Fruit fly (Drosophila melanogaster): ENCODE data around the gene CG4887.

The CG4887 gene

DNA sequence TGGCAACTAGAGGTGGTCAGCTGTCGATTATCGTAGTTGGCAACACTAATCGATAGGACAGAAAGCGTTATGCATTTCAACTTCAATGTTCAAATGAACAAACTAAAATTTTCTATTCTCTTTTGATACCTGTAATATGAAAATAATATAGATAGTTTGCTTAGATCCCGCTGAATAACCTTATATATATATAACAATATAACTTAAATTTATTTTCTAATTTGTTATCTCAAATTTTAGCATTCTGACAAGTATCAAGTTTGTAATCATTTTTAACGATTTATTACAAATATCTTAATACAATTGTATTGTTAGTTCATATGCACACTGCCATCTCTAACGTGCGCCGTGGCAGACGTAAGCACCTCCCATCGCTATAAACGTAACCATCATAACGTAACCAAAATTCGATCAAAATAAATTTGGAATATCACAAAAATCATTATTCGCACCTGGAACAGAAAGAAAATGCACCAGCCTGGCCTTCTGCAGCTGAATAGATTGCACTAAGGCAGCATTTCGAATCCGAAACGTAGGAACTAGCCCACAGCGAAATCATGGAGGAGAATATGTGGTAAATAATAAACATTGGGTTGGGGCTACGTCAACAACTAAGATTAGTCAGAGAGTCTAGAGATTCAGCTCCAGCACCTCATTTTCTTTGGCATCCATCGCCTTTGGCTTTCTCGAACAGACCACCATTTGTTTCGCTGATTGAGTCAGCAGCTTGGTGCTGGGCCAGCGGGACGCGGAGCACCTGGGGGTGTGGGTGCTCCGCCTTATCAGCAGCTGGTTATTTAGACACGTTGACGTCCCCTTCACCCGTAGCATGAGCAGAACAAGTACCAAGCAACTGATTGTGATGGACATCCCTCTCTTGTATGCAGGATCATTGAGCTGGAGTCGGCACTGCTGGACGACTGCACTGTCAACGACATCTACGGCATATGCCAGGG is 43.6 kb upstream of the CG4887 start, which contains the start of the genes Pino and TBC1D23 (continued):
- TF ChIP-seq schlank (tag; optimal IDR thresholded peaks at IDR 0.05), result no peak
- peak; percentile 86 for TF ChIP-seq sens (GFP tag)
- no peak for TF ChIP-seq CG12219 (GFP tag; optimal IDR thresholded peaks at IDR 0.05)
- TF ChIP-seq Bgb (GFP tag; IDR thresholded peaks at IDR 0.05; ENCODE audit: partially characterized antibody), result peak; percentile 46
- TF ChIP-seq Dfd (GFP tag; optimal IDR thresholded peaks at IDR 0.05), result no peak
- peak; percentile 71; the same call in 1 of the 2 replicates for TF ChIP-seq ranshi (GFP tag; IDR thresholded peaks at IDR 0.05)
- TF ChIP-seq HLH4C (GFP tag; IDR thresholded peaks at IDR 0.05; ENCODE audit: partially characterized antibody), result peak; percentile 41; the same call in 1 of the 3 replicates
- TF ChIP-seq CG3847 (GFP tag; IDR thresholded peaks at IDR 0.05), result peak; percentile 65
- TF ChIP-seq Hr39 (optimal IDR thresholded peaks at IDR 0.05), result no peak
- peak; percentile 25 for TF ChIP-seq D19B (GFP tag; optimal IDR thresholded peaks at IDR 0.05)
- no peak for TF ChIP-seq pros (GFP tag; optimal IDR thresholded peaks at IDR 0.05)
- TF ChIP-seq CG43689 (GFP tag; IDR thresholded peaks at IDR 0.05), result no peak
- TF ChIP-seq Scr (GFP tag; IDR thresholded peaks at IDR 0.05; ENCODE audit: partially characterized antibody), result peak; percentile 80
- peak; percentile 14 for TF ChIP-seq CG8944 (GFP tag; optimal IDR thresholded peaks at IDR 0.05)
- TF ChIP-seq CG6683 (GFP tag; optimal IDR thresholded peaks at IDR 0.05), result no peak
- TF ChIP-seq dm (GFP tag; optimal IDR thresholded peaks at IDR 0.05), result no peak
- TF ChIP-seq CG1832 (GFP tag; optimal IDR thresholded peaks at IDR 0.05), result no peak
- peak; percentile 75 for TF ChIP-seq CG13775 (GFP tag; optimal IDR thresholded peaks at IDR 0.05)
- TF ChIP-seq CG6813 (GFP tag; optimal IDR thresholded peaks at IDR 0.05), result no peak
- peak; percentile 35 for TF ChIP-seq Usf (GFP tag; optimal IDR thresholded peaks at IDR 0.05)
- TF ChIP-seq CG30403 (GFP tag; optimal IDR thresholded peaks at IDR 0.05), result peak; percentile 86
- TF ChIP-seq Mad (GFP tag; optimal IDR thresholded peaks at IDR 0.05), result peak; percentile 31
- TF ChIP-seq CG14050 (GFP tag; IDR thresholded peaks at IDR 0.05), result no peak
- TF ChIP-seq Rfx (GFP tag; IDR thresholded peaks at IDR 0.05), result peak; percentile 85
- TF ChIP-seq ato (GFP tag; IDR thresholded peaks at IDR 0.05; ENCODE audit: partially characterized antibody), result no peak
- TF ChIP-seq jing (GFP tag; optimal IDR thresholded peaks at IDR 0.05), result no peak
- TF ChIP-seq CG15269 (tag; optimal IDR thresholded peaks at IDR 0.05), result peak; percentile 79
- TF ChIP-seq CG9437 (GFP tag; optimal IDR thresholded peaks at IDR 0.05), result peak; percentile 100
- peak; percentile 49 for TF ChIP-seq CG12299 (tag; optimal IDR thresholded peaks at IDR 0.05)
- peak; percentile 79 for TF ChIP-seq CG15514 (GFP tag; optimal IDR thresholded peaks at IDR 0.05)
- peak; percentile 30 for TF ChIP-seq CG1647 (GFP tag; optimal IDR thresholded peaks at IDR 0.05)
- TF ChIP-seq disco-r (GFP tag; optimal IDR thresholded peaks at IDR 0.05), result no peak
- no peak for TF ChIP-seq Bteb2 (GFP tag; optimal IDR thresholded peaks at IDR 0.05)
- peak; percentile 26 for TF ChIP-seq cato (GFP tag; optimal IDR thresholded peaks at IDR 0.05; ENCODE audit: borderline replicate concordance)
- peak; percentile 22 for TF ChIP-seq Ets97D (GFP tag; optimal IDR thresholded peaks at IDR 0.05)
- no peak for TF ChIP-seq toy (GFP tag; IDR thresholded peaks at IDR 0.05)
- TF ChIP-seq caup (GFP tag; optimal IDR thresholded peaks at IDR 0.05; ENCODE audit: severe bottlenecking), result peak; percentile 45
- TF ChIP-seq CG1602 (GFP tag; optimal IDR thresholded peaks at IDR 0.05), result peak; percentile 75
- TF ChIP-seq Jarid2 (GFP tag; optimal IDR thresholded peaks at IDR 0.05), result no peak
- peak; percentile 60 for TF ChIP-seq CG4730 (GFP tag; IDR thresholded peaks at IDR 0.05)
- peak; percentile 37 for TF ChIP-seq gcm (GFP tag; optimal IDR thresholded peaks at IDR 0.05)
- TF ChIP-seq bab2 (GFP tag; optimal IDR thresholded peaks at IDR 0.05), result peak; percentile 62
- TF ChIP-seq CG32532 (GFP tag; IDR thresholded peaks at IDR 0.05), result peak; percentile 81
- TF ChIP-seq mld (GFP tag; IDR thresholded peaks at IDR 0.05; ENCODE audit: partially characterized antibody), result no peak
- TF ChIP-seq vvl (GFP tag; IDR thresholded peaks at IDR 0.05), result peak; percentile 70; the same call in 1 of the 2 replicates
- peak; percentile 79 for TF ChIP-seq CG7839 (tag; optimal IDR thresholded peaks at IDR 0.05)
- TF ChIP-seq CG11247 (GFP tag; IDR thresholded peaks at IDR 0.05), result peak; percentile 62; the same call in 1 of the 2 replicates
- peak; percentile 12 for TF ChIP-seq Elba2 (GFP tag; optimal IDR thresholded peaks at IDR 0.05)
